Worm (Caenorhabditis elegans) whole organism, L3 larva: ENCODE results near the gene dyf-11.
A peak's percentile ranks its signal among the peaks of the same experiment; 100 is the strongest.

Experiments
- R02D3.7 ChIP-seq: fragments of 150-350 bp; optimal IDR thresholded peaks from 2 replicates; lab custom pipeline; 2014; ENCODE audit warnings: missing biosample characterization, missing genetic modification characterization
- ZK546.5 ChIP-seq: sonication (generic microtip); optimal IDR thresholded peaks from 2 replicates; lab custom pipeline; 2017; ENCODE audit warnings: missing biosample characterization, missing genetic modification characterization
- aly-2 ChIP-seq: fragments of 150-350 bp; optimal IDR thresholded peaks from 2 replicates; lab custom pipeline; 2014; ENCODE audit warnings: missing biosample characterization, missing genetic modification characterization
- ama-1 ChIP-seq: fragments of 150-350 bp; optimal IDR thresholded peaks from 2 replicates; lab custom pipeline; 2018
- ceh-16 ChIP-seq: sonication (generic microtip); optimal IDR thresholded peaks from 2 replicates; lab custom pipeline; 2017; ENCODE audit warnings: missing biosample characterization, missing genetic modification characterization
- ceh-28 ChIP-seq: fragments of 150-350 bp; optimal IDR thresholded peaks from 2 replicates; lab custom pipeline; 2014; ENCODE audit warnings: missing biosample characterization, missing genetic modification reagents, missing genetic modification characterization
- ceh-82 ChIP-seq: fragments of 150-350 bp; optimal IDR thresholded peaks from 2 replicates; lab custom pipeline; 2014; ENCODE audit warnings: missing biosample characterization, missing genetic modification characterization
- ceh-9 ChIP-seq: sonication (generic microtip); optimal IDR thresholded peaks from 2 replicates; lab custom pipeline; 2018; ENCODE audit warnings: missing biosample characterization, missing genetic modification characterization
- daf-12 ChIP-seq: fragments of 150-350 bp; optimal IDR thresholded peaks from 2 replicates; lab custom pipeline; 2014; ENCODE audit warnings: missing biosample characterization, missing genetic modification reagents, missing genetic modification characterization
- egl-27 ChIP-seq: sonication (generic microtip); optimal IDR thresholded peaks from 4 replicates; lab custom pipeline; 2017; ENCODE audit warnings: missing biosample characterization, missing genetic modification reagents, missing genetic modification characterization
- egl-5 ChIP-seq: fragments of 150-350 bp; optimal IDR thresholded peaks from 2 replicates; lab custom pipeline; 2017; ENCODE audit warnings: missing biosample characterization, missing genetic modification reagents, missing genetic modification characterization, inconsistent platforms
- elt-1 ChIP-seq: fragments of 150-350 bp; optimal IDR thresholded peaks from 2 replicates; lab custom pipeline; 2014; ENCODE audit warnings: missing biosample characterization, missing genetic modification characterization
- elt-2 ChIP-seq: sonication (generic microtip); optimal IDR thresholded peaks from 2 replicates; lab custom pipeline; 2016; ENCODE audit warnings: missing genetic modification reagents, mild to moderate bottlenecking, missing genetic modification characterization, missing compliant biosample characterization
- elt-3 ChIP-seq, 3 experiments: fragments of 150-350 bp in 1 of 3; sonication (generic microtip) in 2 of 3; optimal IDR thresholded peaks; 2 replicates in 2 of 3; 4 replicates in 1 of 3; lab custom pipeline; 2014 to 2017; ENCODE audit warnings: missing biosample characterization in 3 of 3, missing genetic modification characterization in 3 of 3
- eor-1 ChIP-seq, 2 experiments: fragments of 150-350 bp; optimal IDR thresholded peaks; 2 replicates each; lab custom pipeline; 2014 to 2018; ENCODE audit warnings: missing biosample characterization in 2 of 2, missing genetic modification characterization in 2 of 2
- fkh-10 ChIP-seq: sonication (generic microtip); optimal IDR thresholded peaks from 2 replicates; lab custom pipeline; 2017; ENCODE audit warnings: missing biosample characterization, missing genetic modification reagents, missing genetic modification characterization
- fkh-2 ChIP-seq: fragments of 150-350 bp; optimal IDR thresholded peaks from 2 replicates; lab custom pipeline; 2014; ENCODE audit warnings: missing biosample characterization, missing genetic modification reagents, missing genetic modification characterization
- fos-1 ChIP-seq: fragments of 150-350 bp; optimal IDR thresholded peaks from 2 replicates; lab custom pipeline; 2014; ENCODE audit warnings: missing biosample characterization, missing genetic modification characterization
- hmg-11 ChIP-seq: sonication (generic microtip); optimal IDR thresholded peaks from 2 replicates; lab custom pipeline; 2016; ENCODE audit warnings: missing genetic modification characterization, missing compliant biosample characterization
- jun-1 ChIP-seq: fragments of 150-350 bp; optimal IDR thresholded peaks from 2 replicates; lab custom pipeline; 2014; ENCODE audit warnings: missing biosample characterization, missing genetic modification reagents, missing genetic modification characterization
- lin-15B ChIP-seq: fragments of 150-350 bp; optimal IDR thresholded peaks from 2 replicates; lab custom pipeline; 2014; ENCODE audit warnings: missing biosample characterization, missing genetic modification characterization
- lin-39 ChIP-seq: fragments of 150-350 bp; optimal IDR thresholded peaks from 2 replicates; lab custom pipeline; 2018; ENCODE audit warnings: missing biosample characterization, missing genetic modification reagents, missing genetic modification characterization
- lsy-12 ChIP-seq: sonication (generic microtip); optimal IDR thresholded peaks from 2 replicates; lab custom pipeline; 2016; ENCODE audit warnings: mild to moderate bottlenecking, missing genetic modification characterization, missing compliant biosample characterization
- mdl-1 ChIP-seq: fragments of 150-350 bp; optimal IDR thresholded peaks from 2 replicates; lab custom pipeline; 2014; ENCODE audit warnings: missing biosample characterization, missing genetic modification characterization
- mml-1 ChIP-seq: fragments of 150-350 bp; sonication (generic microtip); optimal IDR thresholded peaks from 3 replicates; lab custom pipeline; 2014; ENCODE audit warnings: missing biosample characterization, missing genetic modification characterization
- nfya-1 ChIP-seq: sonication (generic microtip); optimal IDR thresholded peaks from 2 replicates; lab custom pipeline; 2017; ENCODE audit warnings: missing genetic modification characterization, mild to moderate bottlenecking, missing compliant biosample characterization, antibody characterized with exemption, moderate library complexity; ENCODE audit not compliant: insufficient read depth
- nhr-11 ChIP-seq: fragments of 150-350 bp; optimal IDR thresholded peaks from 2 replicates; lab custom pipeline; 2014; ENCODE audit warnings: missing biosample characterization, missing genetic modification characterization
- nhr-12 ChIP-seq: fragments of 150-350 bp; optimal IDR thresholded peaks from 2 replicates; lab custom pipeline; 2014; ENCODE audit warnings: missing biosample characterization, missing genetic modification characterization
- nhr-23 ChIP-seq: fragments of 150-350 bp; optimal IDR thresholded peaks from 2 replicates; lab custom pipeline; 2014; ENCODE audit warnings: missing biosample characterization, missing genetic modification reagents, missing genetic modification characterization
- nhr-237 ChIP-seq: fragments of 150-350 bp; optimal IDR thresholded peaks from 2 replicates; lab custom pipeline; 2014; ENCODE audit warnings: missing biosample characterization, missing genetic modification characterization
- nhr-25 ChIP-seq: sonication (generic microtip); optimal IDR thresholded peaks from 2 replicates; lab custom pipeline; 2017; ENCODE audit warnings: missing biosample characterization, missing genetic modification characterization
- nhr-28 ChIP-seq: fragments of 150-350 bp; optimal IDR thresholded peaks from 2 replicates; lab custom pipeline; 2014; ENCODE audit warnings: missing biosample characterization, missing genetic modification characterization
- nhr-43 ChIP-seq: sonication (generic microtip); optimal IDR thresholded peaks from 2 replicates; lab custom pipeline; 2016; ENCODE audit warnings: mild to moderate bottlenecking, missing genetic modification characterization, missing compliant biosample characterization; ENCODE audit not compliant: poor library complexity, severe bottlenecking
- nhr-67 ChIP-seq: fragments of 150-350 bp; optimal IDR thresholded peaks from 2 replicates; lab custom pipeline; 2014; ENCODE audit warnings: missing biosample characterization, missing genetic modification characterization
- nhr-76 ChIP-seq: fragments of 150-350 bp; sonication (generic microtip); optimal IDR thresholded peaks from 5 replicates; lab custom pipeline; 2014; ENCODE audit warnings: missing biosample characterization, missing genetic modification characterization
- nhr-77 ChIP-seq: fragments of 150-350 bp; optimal IDR thresholded peaks from 2 replicates; lab custom pipeline; 2014; ENCODE audit warnings: missing biosample characterization, missing genetic modification characterization
- pha-4 ChIP-seq: fragments of 150-350 bp; optimal IDR thresholded peaks from 2 replicates; lab custom pipeline; 2014; ENCODE audit warnings: missing biosample characterization, missing genetic modification reagents, missing genetic modification characterization
- pqm-1 ChIP-seq: fragments of 150-350 bp; optimal IDR thresholded peaks from 2 replicates; lab custom pipeline; 2017; ENCODE audit warnings: missing biosample characterization, missing genetic modification characterization, inconsistent platforms
- sea-2 ChIP-seq: fragments of 150-350 bp; sonication (generic microtip); optimal IDR thresholded peaks from 4 replicates; lab custom pipeline; 2014; ENCODE audit warnings: missing biosample characterization, missing genetic modification reagents, missing genetic modification characterization
- skn-1 ChIP-seq: fragments of 150-350 bp; optimal IDR thresholded peaks from 2 replicates; lab custom pipeline; 2014; ENCODE audit warnings: missing biosample characterization, missing genetic modification characterization
- snpc-4 ChIP-seq: fragments of 150-350 bp; optimal IDR thresholded peaks from 2 replicates; lab custom pipeline; 2014; ENCODE audit warnings: missing biosample characterization, missing genetic modification characterization
- tbx-2 ChIP-seq: sonication (generic microtip); optimal IDR thresholded peaks from 2 replicates; lab custom pipeline; 2016; ENCODE audit warnings: mild to moderate bottlenecking, missing genetic modification characterization, missing compliant biosample characterization
- unc-39 ChIP-seq: sonication (generic microtip); optimal IDR thresholded peaks from 4 replicates; lab custom pipeline; 2017; ENCODE audit warnings: missing biosample characterization, missing genetic modification characterization
- unc-62 ChIP-seq: fragments of 150-350 bp; sonication (generic microtip); optimal IDR thresholded peaks from 4 replicates; lab custom pipeline; 2014; ENCODE audit warnings: missing biosample characterization, missing genetic modification reagents, missing genetic modification characterization
- zag-1 ChIP-seq: fragments of 150-350 bp; optimal IDR thresholded peaks from 2 replicates; lab custom pipeline; 2014; ENCODE audit warnings: missing biosample characterization, missing genetic modification characterization
- ztf-11 ChIP-seq: fragments of 150-350 bp; optimal IDR thresholded peaks from 2 replicates; lab custom pipeline; 2014; ENCODE audit warnings: missing biosample characterization, missing genetic modification characterization
- ztf-4 ChIP-seq: fragments of 150-350 bp; optimal IDR thresholded peaks from 2 replicates; lab custom pipeline; 2014; ENCODE audit warnings: missing biosample characterization, missing genetic modification characterization

The dyf-11 gene

DNA sequence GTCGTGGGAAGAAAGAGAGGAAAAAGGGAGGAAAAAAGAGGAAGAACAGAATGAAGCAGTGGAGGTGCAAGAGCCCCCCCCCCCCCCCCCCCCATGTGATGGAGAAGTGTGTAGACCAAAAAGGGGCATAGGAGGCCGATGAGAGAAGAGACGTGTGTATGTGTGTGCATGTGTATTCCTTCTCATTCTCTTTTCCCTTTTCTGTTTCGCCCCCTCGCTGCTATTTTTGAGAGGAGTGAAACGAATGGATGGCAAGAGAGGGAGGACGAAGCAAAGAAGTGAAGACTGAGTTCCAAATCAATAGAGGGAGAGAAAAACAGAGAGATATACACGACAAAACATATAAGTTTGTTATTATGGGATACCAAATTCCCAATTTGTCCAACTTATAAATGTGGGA lies 3.0 kb upstream of the dyf-11 start:
- TF ChIP-seq hmg-11 (tag; lab: Kevin White, UChicago) (peak; percentile 67), pqm-1 (no peak), nfya-1 (peak; percentile 59), nhr-76 (tag; lab: Kevin White, UChicago) (no peak), elt-3 (tag; optimal IDR thresholded peaks at IDR 0.05; lab: Kevin White, UChicago) (no peak), lin-39 (peak; percentile 50)

- TF ChIP-seq lin-39 (peak; percentile 99), nhr-23 (tag; lab: Kevin White, UChicago) (peak; percentile 94), R02D3.7 (tag; lab: Kevin White, UChicago) (peak; percentile 65), nhr-28 (tag; lab: Kevin White, UChicago) (no peak), nhr-77 (tag; lab: Kevin White, UChicago) (peak; percentile 33), aly-2 (no peak), lin-15B (tag; lab: Kevin White, UChicago) (peak; percentile 96), nhr-25 (tag; lab: Kevin White, UChicago) (peak; percentile 98), mml-1 (tag; lab: Kevin White, UChicago) (no peak), egl-27 (tag; lab: Kevin White, UChicago) (peak; percentile 52), egl-5 (peak; percentile 90), daf-12 (tag; lab: Kevin White, UChicago) (no peak), lsy-12 (tag; lab: Kevin White, UChicago) (peak; percentile 85), nhr-11 (tag; lab: Kevin White, UChicago) (no peak), ceh-16 (tag; lab: Kevin White, UChicago) (no peak), elt-3 (tag; optimal IDR thresholded peaks at IDR 0.05; lab: Kevin White, UChicago) (peak in 2 of 3 experiments; percentile 66 to 74), eor-1 (tag; optimal IDR thresholded peaks at IDR 0.05; lab: Kevin White, UChicago) (no peak), ZK546.5 (tag; lab: Kevin White, UChicago) (peak; percentile 53), fkh-2 (tag; lab: Kevin White, UChicago) (peak; percentile 16), ztf-4 (tag; lab: Kevin White, UChicago) (peak; percentile 22), mdl-1 (tag; lab: Kevin White, UChicago) (no peak), ceh-28 (tag; lab: Kevin White, UChicago) (peak; percentile 75), fos-1 (tag; lab: Kevin White, UChicago) (peak; percentile 84), unc-39 (tag; lab: Kevin White, UChicago) (no peak), ama-1 (lab: Kevin White, UChicago) (peak; percentile 20), unc-62 (GFP tag; lab: Kevin White, UChicago) (peak; percentile 71), jun-1 (tag; lab: Kevin White, UChicago) (peak; percentile 89), skn-1 (tag; lab: Kevin White, UChicago) (peak; percentile 88), nhr-237 (tag; lab: Kevin White, UChicago) (no peak), nhr-43 (peak; percentile 89), elt-2 (peak; percentile 90), nfya-1 (peak; percentile 98), snpc-4 (tag; lab: Kevin White, UChicago) (peak; percentile 91), sea-2 (GFP tag; lab: Kevin White, UChicago) (no peak), nhr-67 (tag; lab: Kevin White, UChicago) (no peak), tbx-2 (tag; lab: Kevin White, UChicago) (peak; percentile 68), zag-1 (tag; lab: Kevin White, UChicago) (no peak), fkh-10 (no peak), hmg-11 (tag; lab: Kevin White, UChicago) (peak; percentile 99), nhr-12 (no peak), pqm-1 (peak; percentile 64), elt-1 (tag; lab: Kevin White, UChicago) (peak; percentile 55), ceh-82 (tag; lab: Kevin White, UChicago) (no peak), nhr-76 (tag; lab: Kevin White, UChicago) (no peak), ceh-9 (no peak), ztf-11 (tag; lab: Kevin White, UChicago) (no peak), pha-4 (peak; percentile 95)
Observed at ce11 chrX:768061-768646, 4.6 kb downstream of the dyf-11 start, which contains the start of the genes trap-2 and ile-2. Gene trap-2, minus strand, starts transcription at chrX:768069. Gene ile-2, plus strand, starts transcription at chrX:768596.
